Worm (Caenorhabditis elegans) whole organism, L4/young adult: Measurements from ENCODE around the gene M176.16.

Experiments
- W03F9.2 ChIP-seq: fragments of 150-350 bp; optimal IDR thresholded peaks from 2 replicates; lab custom pipeline; 2014; ENCODE audit warnings: missing biosample characterization, missing genetic modification characterization
- dao-5 ChIP-seq: sonication (generic microtip); optimal IDR thresholded peaks from 2 replicates; lab custom pipeline; 2016; ENCODE audit warnings: missing genotype, missing genetic modification characterization, moderate library complexity, missing compliant biosample characterization
- him-1 ChIP-seq: sonication (generic microtip); optimal IDR thresholded peaks from 2 replicates; lab custom pipeline; 2016; ENCODE audit warnings: missing genotype, missing genetic modification reagents, missing genetic modification characterization, missing compliant biosample characterization

DNA sequence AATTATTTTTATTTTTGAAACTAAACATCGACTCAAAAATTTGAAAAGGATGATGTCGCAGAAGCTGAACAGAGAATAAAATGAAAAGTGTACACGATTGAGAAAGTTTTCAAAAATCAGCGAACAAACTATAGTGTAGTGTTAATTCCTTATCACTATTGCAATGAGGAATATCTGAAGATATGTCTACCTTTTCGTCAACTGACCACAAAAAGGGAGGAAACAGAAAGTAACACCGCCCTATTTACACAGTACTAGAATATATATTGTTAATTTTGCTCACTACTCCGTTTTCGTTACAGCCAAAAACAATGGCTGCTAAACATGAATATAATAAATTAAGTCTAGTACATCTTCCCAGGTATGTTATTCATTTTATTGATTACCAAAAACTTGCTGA, 29.6 kb downstream of the M176.16 start, which contains the start of gene chil-18:
- no peak for TF ChIP-seq him-1
- no peak for TF ChIP-seq W03F9.2 (tag; lab: Kevin White, UChicago)
- TF ChIP-seq dao-5 (tag; lab: Kevin White, UChicago): no peak
